Fruit fly (Drosophila melanogaster): Measurements from ENCODE around the gene CG5708.
A peak's percentile ranks its signal among the peaks of the same experiment; 100 is the strongest.

Gene CG5708

dm6 chr2L:10263830-10264634, 37.4 kb upstream of the CG5708 start, which contains the start of gene REPTOR-BP (continued):
- TF ChIP-seq nom (GFP tag; optimal IDR thresholded peaks at IDR 0.05) (peak; percentile 6), YL-1 (GFP tag; optimal IDR thresholded peaks at IDR 0.05) (peak; percentile 76), MESR4 (GFP tag; optimal IDR thresholded peaks at IDR 0.05) (peak; percentile 83), CG1024 (GFP tag; IDR thresholded peaks at IDR 0.05) (peak; percentile 28; the same call in 1 of the 2 replicates), ERR (GFP tag; optimal IDR thresholded peaks at IDR 0.05) (no peak), cato (GFP tag; optimal IDR thresholded peaks at IDR 0.05; ENCODE audit: borderline replicate concordance) (no peak), CG18599 (GFP tag; optimal IDR thresholded peaks at IDR 0.05) (no peak), cg (GFP tag; optimal IDR thresholded peaks at IDR 0.05) (peak; percentile 95), corto (GFP tag; optimal IDR thresholded peaks at IDR 0.05) (peak; percentile 76), eve (GFP tag; optimal IDR thresholded peaks at IDR 0.05) (peak in 1 of 2 experiments; percentile 44), CG17361 (GFP tag; IDR thresholded peaks at IDR 0.05) (peak; percentile 22; the same call in 1 of the 3 replicates), Elba2 (GFP tag; optimal IDR thresholded peaks at IDR 0.05) (peak; percentile 48), CG14441 (GFP tag; IDR thresholded peaks at IDR 0.05) (no peak), CG30020 (tag; optimal IDR thresholded peaks at IDR 0.05) (peak; percentile 97), pzg (GFP tag; optimal IDR thresholded peaks at IDR 0.05) (peak; percentile 22), CG18262 (tag; optimal IDR thresholded peaks at IDR 0.05) (peak; percentile 0), Dp (GFP tag; optimal IDR thresholded peaks at IDR 0.05) (peak; percentile 41), CG2889 (GFP tag; IDR thresholded peaks at IDR 0.05) (no peak), CG13123 (GFP tag; optimal IDR thresholded peaks at IDR 0.05) (no peak), pfk (GFP tag; optimal IDR thresholded peaks at IDR 0.05) (peak; percentile 89), CG1603 (tag; optimal IDR thresholded peaks at IDR 0.05) (peak; percentile 99), CG13424 (tag; optimal IDR thresholded peaks at IDR 0.05) (no peak), al (GFP tag; IDR thresholded peaks at IDR 0.05) (no peak), Rfx (GFP tag; IDR thresholded peaks at IDR 0.05) (no peak)

dm6 chr2L:10263343-10263744, 36.7 kb upstream of the CG5708 start, which contains the start of gene Rsf1:
Gene Rsf1, minus strand, starts transcription at chr2L:10263554.
- TF ChIP-seq Oli (tag; optimal IDR thresholded peaks at IDR 0.05) (no peak), Usf (GFP tag; optimal IDR thresholded peaks at IDR 0.05) (no peak), phol (tag; optimal IDR thresholded peaks at IDR 0.05) (peak; percentile 21), CoRest (tag; optimal IDR thresholded peaks at IDR 0.05) (peak; percentile 41), NfI (GFP tag; optimal IDR thresholded peaks at IDR 0.05) (no peak), prd (optimal IDR thresholded peaks at IDR 0.05) (no peak), prd (GFP tag; IDR thresholded peaks at IDR 0.05) (0 out of 3 replicates have a peak, but pooled peaks have one; percentile 7), vvl (GFP tag; IDR thresholded peaks at IDR 0.05) (peak; percentile 56; the same call in 1 of the 2 replicates), Gsc (GFP tag; IDR thresholded peaks at IDR 0.05) (no peak), CG1024 (GFP tag; IDR thresholded peaks at IDR 0.05) (peak; percentile 86), zen2 (GFP tag; IDR thresholded peaks at IDR 0.05; ENCODE audit: partially characterized antibody) (no peak), CG30020 (tag; optimal IDR thresholded peaks at IDR 0.05) (peak; percentile 98), Dek (tag; optimal IDR thresholded peaks at IDR 0.05) (no peak), wek (GFP tag; optimal IDR thresholded peaks at IDR 0.05) (peak; percentile 22), row (GFP tag; IDR thresholded peaks at IDR 0.05) (peak; percentile 62; the same call in 2 of the 3 replicates), ci (GFP tag; IDR thresholded peaks at IDR 0.05) (no peak), gcm2 (GFP tag; optimal IDR thresholded peaks at IDR 0.05) (no peak), YL-1 (GFP tag; optimal IDR thresholded peaks at IDR 0.05) (peak; percentile 78), nau (GFP tag; optimal IDR thresholded peaks at IDR 0.05) (no peak), Pdp1 (GFP tag; optimal IDR thresholded peaks at IDR 0.05) (no peak), eyg (GFP tag; optimal IDR thresholded peaks at IDR 0.05) (no peak), CG3281 (GFP tag; optimal IDR thresholded peaks at IDR 0.05) (peak; percentile 75), fru (optimal IDR thresholded peaks at IDR 0.05) (no peak), Lhr (GFP tag; optimal IDR thresholded peaks at IDR 0.05) (no peak), Nf-YB (GFP tag; optimal IDR thresholded peaks at IDR 0.05) (no peak), pzg (GFP tag; optimal IDR thresholded peaks at IDR 0.05) (peak; percentile 38), CG2712 (tag; optimal IDR thresholded peaks at IDR 0.05) (peak; percentile 20), CG8281 (tag; optimal IDR thresholded peaks at IDR 0.05) (no peak)

All from whole organism, embryonic.